Worm (Caenorhabditis elegans) whole organism, L1 larva: ENCODE data around the gene Y59A8A.8.

ENCODE experiments used
- ceh-88 ChIP-seq: fragments of 200-800 bp; sonication (Bioruptor generic); IDR thresholded peaks from 2 replicates; pipeline ENCODE4 v1.3.6; 2022; ENCODE audit warnings: missing genetic modification characterization, missing compliant biosample characterization
- efl-1 ChIP-seq, 4 experiments: fragments of 150-350 bp; optimal IDR thresholded peaks in 3 of 4; peaks in 1 of 4; 1 replicate in 1 of 4; 2 replicates in 3 of 4; lab custom pipeline; 2014; ENCODE audit warnings: missing biosample characterization in 2 of 4, missing genetic modification characterization in 2 of 4, missing genetic modification reagents in 2 of 4
- elt-2 ChIP-seq: sonication (generic microtip); optimal IDR thresholded peaks from 2 replicates; lab custom pipeline; 2016; ENCODE audit warnings: missing genetic modification characterization, mild to moderate bottlenecking, inconsistent platforms, missing compliant biosample characterization, missing genetic modification reagents
- fkh-10 ChIP-seq: sonication (generic microtip); optimal IDR thresholded peaks from 2 replicates; lab custom pipeline; 2017; ENCODE audit warnings: missing biosample characterization, missing genetic modification reagents, missing genetic modification characterization
- isw-1 ChIP-seq: fragments of 200-800 bp; sonication (Bioruptor generic); IDR thresholded peaks from 2 replicates; pipeline ENCODE4 v1.3.6; 2022; ENCODE audit warnings: missing genetic modification characterization, missing compliant biosample characterization
- jun-1 ChIP-seq: fragments of 150-350 bp; optimal IDR thresholded peaks from 2 replicates; lab custom pipeline; 2014; ENCODE audit warnings: missing biosample characterization, missing genetic modification reagents, missing genetic modification characterization
- lir-3 ChIP-seq: sonication (generic microtip); optimal IDR thresholded peaks from 2 replicates; lab custom pipeline; 2016; ENCODE audit warnings: mild to moderate bottlenecking, missing genetic modification characterization, moderate library complexity, missing compliant biosample characterization; ENCODE audit not compliant: poor library complexity
- nhr-90 ChIP-seq: sonication (generic microtip); optimal IDR thresholded peaks from 2 replicates; lab custom pipeline; 2016; ENCODE audit warnings: mild to moderate bottlenecking, missing genetic modification characterization, missing compliant biosample characterization; ENCODE audit not compliant: poor library complexity
- pag-3 ChIP-seq: sonication (generic microtip); optimal IDR thresholded peaks from 2 replicates; lab custom pipeline; 2017; ENCODE audit warnings: missing genetic modification characterization, mild to moderate bottlenecking, missing compliant biosample characterization, antibody characterized with exemption, borderline replicate concordance; ENCODE audit not compliant: insufficient read depth
- pqm-1 ChIP-seq: sonication (generic microtip); optimal IDR thresholded peaks from 3 replicates; lab custom pipeline; 2017; ENCODE audit warnings: missing biosample characterization, missing genetic modification characterization
- skn-1 ChIP-seq: fragments of 150-350 bp; optimal IDR thresholded peaks from 2 replicates; lab custom pipeline; 2014; ENCODE audit warnings: missing biosample characterization, missing genetic modification characterization
- unc-130 ChIP-seq: fragments of 150-350 bp; optimal IDR thresholded peaks from 2 replicates; lab custom pipeline; 2017; ENCODE audit warnings: missing biosample characterization, missing genetic modification characterization, inconsistent platforms
- unc-62 ChIP-seq: fragments of 150-350 bp; optimal IDR thresholded peaks from 2 replicates; lab custom pipeline; 2014; ENCODE audit warnings: missing biosample characterization, missing genetic modification reagents, missing genetic modification characterization

- TF ChIP-seq unc-130 (tag; lab: Kevin White, UChicago) (no peak), pqm-1 (tag; lab: Kevin White, UChicago) (no peak), efl-1 (optimal IDR thresholded peaks at IDR 0.05; lab: Kevin White, UChicago) (no peak), efl-1 (GFP tag; optimal IDR thresholded peaks at IDR 0.05 in 1 of 2; lab: Kevin White, UChicago) (no peak), skn-1 (tag; lab: Kevin White, UChicago) (no peak), lir-3 (tag; lab: Kevin White, UChicago) (no peak), pag-3 (tag; lab: Kevin White, UChicago) (no peak), unc-62 (no peak), fkh-10 (GFP tag; lab: Kevin White, UChicago) (no peak), jun-1 (tag; lab: Kevin White, UChicago) (no peak), elt-2 (tag; lab: Kevin White, UChicago) (no peak), isw-1 (GFP tag; lab: Robert Waterston, UW) (no peak), ceh-88 (GFP tag; lab: Robert Waterston, UW) (no peak), nhr-90 (tag; lab: Kevin White, UChicago) (no peak)
Measured at ce11 chrV:17831350-17831749, 34.1 kb upstream of the Y59A8A.8 start, which contains the start of gene srh-303.
